Fruit fly (Drosophila melanogaster) whole organism, embryonic: ENCODE results near the gene CG15446.

ENCODE experiments used
- Abd-B ChIP-seq: fragments of 200-800 bp; sonication (Bioruptor generic); optimal IDR thresholded peaks from 2 replicates; lab custom pipeline; 2018; ENCODE audit warnings: missing biosample characterization, mild to moderate bottlenecking, missing genetic modification characterization, moderate library complexity
- Awh ChIP-seq: fragments of 200-800 bp; sonication (Bioruptor generic); IDR thresholded peaks from 2 replicates; pipeline ENCODE4, ENCODE4 v1.3.6; 2022; ENCODE audit warnings: missing biosample characterization, missing genetic modification characterization
- CG1024 ChIP-seq: fragments of 200-800 bp; sonication (Bioruptor generic); IDR thresholded peaks from 2 replicates; pipeline ENCODE4 v1.3.6; 2022; ENCODE audit warnings: missing biosample characterization, missing genetic modification characterization
- CG10654 ChIP-seq: fragments of 200-800 bp; sonication (Bioruptor generic); optimal IDR thresholded peaks from 2 replicates; lab custom pipeline; 2016; ENCODE audit warnings: missing biosample characterization, missing genetic modification characterization
- CG11247 ChIP-seq: fragments of 200-800 bp; sonication (Bioruptor generic); IDR thresholded peaks from 2 replicates; pipeline ENCODE4 v1.3.6; 2022; ENCODE audit warnings: missing biosample characterization, missing genetic modification characterization
- CG12659 ChIP-seq: fragments of 200-800 bp; sonication (Bioruptor generic); optimal IDR thresholded peaks from 3 replicates; lab custom pipeline; 2017; ENCODE audit warnings: mild to moderate bottlenecking, missing biosample characterization, missing genetic modification reagents, missing genetic modification characterization
- CG14860 ChIP-seq: fragments of 200-800 bp; sonication (Bioruptor generic); IDR thresholded peaks from 3 replicates; pipeline ENCODE4 v1.3.6; 2022; ENCODE audit warnings: missing biosample characterization, missing genetic modification characterization; ENCODE audit not compliant: partially characterized antibody
- CG15269 ChIP-seq: fragments of 200-800 bp; sonication (Bioruptor generic); optimal IDR thresholded peaks from 2 replicates; lab custom pipeline; 2018; ENCODE audit warnings: missing biosample characterization, mild to moderate bottlenecking, missing genetic modification characterization, moderate library complexity
- CG17612 ChIP-seq: fragments of 200-800 bp; sonication (Bioruptor generic); IDR thresholded peaks from 2 replicates; pipeline ENCODE4 v1.3.6; 2022; ENCODE audit warnings: missing biosample characterization, missing genetic modification characterization
- CG18262 ChIP-seq: fragments of 200-800 bp; optimal IDR thresholded peaks from 3 replicates; lab custom pipeline; 2019; ENCODE audit warnings: missing biosample characterization, mild to moderate bottlenecking, missing genetic modification characterization, moderate library complexity
- CG30431 ChIP-seq: fragments of 200-800 bp; sonication (Bioruptor generic); optimal IDR thresholded peaks from 2 replicates; lab custom pipeline; 2017; ENCODE audit warnings: missing biosample characterization, missing genetic modification characterization
- CG31365 ChIP-seq: fragments of 200-800 bp; sonication (Bioruptor generic); optimal IDR thresholded peaks from 2 replicates; lab custom pipeline; 2018; ENCODE audit warnings: missing biosample characterization, mild to moderate bottlenecking, missing genetic modification characterization
- CG33557 ChIP-seq: fragments of 200-800 bp; sonication (Bioruptor generic); optimal IDR thresholded peaks from 2 replicates; lab custom pipeline; 2019; ENCODE audit warnings: missing biosample characterization, mild to moderate bottlenecking, missing genetic modification characterization, moderate library complexity
- CG5180 ChIP-seq: fragments of 200-800 bp; sonication (Bioruptor generic); optimal IDR thresholded peaks from 3 replicates; lab custom pipeline; 2017; ENCODE audit warnings: missing biosample characterization, missing genetic modification characterization, mild to moderate bottlenecking, moderate library complexity, missing genetic modification reagents
- CG6175 ChIP-seq: fragments of 200-800 bp; sonication (Bioruptor generic); IDR thresholded peaks from 3 replicates; pipeline ENCODE4 v1.3.6; 2022; ENCODE audit warnings: missing biosample characterization, missing genetic modification characterization
- CG7556 ChIP-seq: fragments of 200-800 bp; sonication (Bioruptor generic); optimal IDR thresholded peaks from 2 replicates; lab custom pipeline; 2017; ENCODE audit warnings: missing biosample characterization, mild to moderate bottlenecking, missing genetic modification characterization
- CG8359 ChIP-seq: fragments of 200-800 bp; sonication (Bioruptor generic); optimal IDR thresholded peaks from 2 replicates; lab custom pipeline; 2017; ENCODE audit warnings: missing biosample characterization, mild to moderate bottlenecking, missing genetic modification characterization, borderline replicate concordance
- CG8478 ChIP-seq: fragments of >200 bp; optimal IDR thresholded peaks from 2 replicates; lab custom pipeline; 2018
- CG9727 ChIP-seq: fragments of 200-800 bp; sonication (Bioruptor generic); optimal IDR thresholded peaks from 3 replicates; lab custom pipeline; 2017; ENCODE audit warnings: missing biosample characterization, mild to moderate bottlenecking, missing genetic modification characterization
- CG9817 ChIP-seq: fragments of 200-800 bp; sonication (Bioruptor generic); optimal IDR thresholded peaks from 2 replicates; lab custom pipeline; 2018; ENCODE audit warnings: missing biosample characterization, mild to moderate bottlenecking, missing genetic modification characterization, moderate library complexity
- Chrac-16 ChIP-seq: fragments of 200-800 bp; sonication (Bioruptor generic); optimal IDR thresholded peaks from 3 replicates; lab custom pipeline; 2016; ENCODE audit warnings: missing biosample characterization, missing genetic modification characterization
- CrebB ChIP-seq: fragments of 200-800 bp; sonication (Bioruptor generic); optimal IDR thresholded peaks from 3 replicates; lab custom pipeline; 2018; ENCODE audit warnings: missing biosample characterization, mild to moderate bottlenecking, missing genetic modification characterization
- Deaf1 ChIP-seq: fragments of 200-800 bp; optimal IDR thresholded peaks from 3 replicates; lab custom pipeline; 2019; ENCODE audit warnings: missing biosample characterization, mild to moderate bottlenecking, missing genetic modification characterization, moderate library complexity
- ERR ChIP-seq: fragments of 200-800 bp; sonication (Bioruptor generic); optimal IDR thresholded peaks from 2 replicates; lab custom pipeline; 2016; ENCODE audit warnings: missing biosample characterization, missing genetic modification characterization
- Fer2 ChIP-seq: fragments of 200-800 bp; sonication (Bioruptor generic); optimal IDR thresholded peaks from 2 replicates; lab custom pipeline; 2018; ENCODE audit warnings: missing biosample characterization, mild to moderate bottlenecking, missing genetic modification characterization, moderate library complexity
- Kr ChIP-seq: fragments of 200-800 bp; sonication (Bioruptor generic); optimal IDR thresholded peaks from 2 replicates; lab custom pipeline; 2017; ENCODE audit warnings: missing biosample characterization, mild to moderate bottlenecking, missing genetic modification characterization
- Lpt ChIP-seq: fragments of >200 bp; optimal IDR thresholded peaks from 2 replicates; lab custom pipeline; 2018; ENCODE audit warnings: missing biosample characterization, missing genetic modification characterization
- Max ChIP-seq: fragments of 200-800 bp; sonication (Bioruptor generic); optimal IDR thresholded peaks from 2 replicates; lab custom pipeline; 2016; ENCODE audit warnings: missing biosample characterization, mild to moderate bottlenecking, missing genetic modification characterization
- Myb ChIP-seq: fragments of 200-800 bp; sonication (Bioruptor generic); optimal IDR thresholded peaks from 2 replicates; lab custom pipeline; 2016; ENCODE audit warnings: missing biosample characterization, missing genetic modification characterization
- NfI ChIP-seq: fragments of 200-800 bp; sonication (Bioruptor generic); optimal IDR thresholded peaks from 3 replicates; lab custom pipeline; 2018; ENCODE audit warnings: missing biosample characterization, mild to moderate bottlenecking, missing genetic modification characterization, moderate library complexity
- Sox102F ChIP-seq: fragments of 200-800 bp; sonication (Bioruptor generic); optimal IDR thresholded peaks from 2 replicates; lab custom pipeline; 2018; ENCODE audit warnings: missing biosample characterization, mild to moderate bottlenecking, missing genetic modification characterization, moderate library complexity
- Trl ChIP-seq, 3 experiments: fragments of >200 bp in 2 of 3; fragments of 200-800 bp in 1 of 3; sonication (Bioruptor generic) in 1 of 3; optimal IDR thresholded peaks; 2 replicates in 1 of 3; 3 replicates in 2 of 3; lab custom pipeline; 2016 to 2017; ENCODE audit warnings: missing biosample characterization in 1 of 3, missing genetic modification characterization in 1 of 3
- az2 ChIP-seq: fragments of 200-800 bp; sonication (Bioruptor generic); optimal IDR thresholded peaks from 3 replicates; lab custom pipeline; 2016; ENCODE audit warnings: missing biosample characterization, missing genetic modification characterization
- cato ChIP-seq: fragments of 200-800 bp; sonication (Bioruptor generic); optimal IDR thresholded peaks from 2 replicates; lab custom pipeline; 2016; ENCODE audit warnings: missing biosample characterization, missing genetic modification characterization, borderline replicate concordance
- dm ChIP-seq: fragments of 200-800 bp; sonication (Bioruptor generic); optimal IDR thresholded peaks from 3 replicates; lab custom pipeline; 2016; ENCODE audit warnings: missing biosample characterization, missing genetic modification characterization
- ewg ChIP-seq: fragments of 200-800 bp; sonication (Bioruptor generic); optimal IDR thresholded peaks from 3 replicates; lab custom pipeline; 2017; ENCODE audit warnings: mild to moderate bottlenecking, missing biosample characterization, missing genetic modification reagents, missing genetic modification characterization
- fd102C ChIP-seq: fragments of 200-800 bp; sonication (Bioruptor generic); optimal IDR thresholded peaks from 2 replicates; lab custom pipeline; 2018; ENCODE audit warnings: missing biosample characterization, mild to moderate bottlenecking, missing genetic modification characterization, moderate library complexity
- fd96Cb ChIP-seq: fragments of 200-800 bp; sonication (Bioruptor generic); optimal IDR thresholded peaks from 2 replicates; lab custom pipeline; 2018; ENCODE audit warnings: missing biosample characterization, mild to moderate bottlenecking, missing genetic modification characterization, moderate library complexity
- kay ChIP-seq: fragments of 200-800 bp; sonication (Bioruptor generic); optimal IDR thresholded peaks from 2 replicates; lab custom pipeline; 2016; ENCODE audit warnings: missing biosample characterization, missing genetic modification characterization
- lbe ChIP-seq: fragments of 200-800 bp; sonication (Bioruptor generic); optimal IDR thresholded peaks from 2 replicates; lab custom pipeline; 2016; ENCODE audit warnings: missing biosample characterization, mild to moderate bottlenecking, missing genetic modification characterization
- nerfin-2 ChIP-seq: fragments of 200-800 bp; sonication (Bioruptor generic); IDR thresholded peaks from 2 replicates; pipeline ENCODE4 v1.3.6; 2022; ENCODE audit warnings: missing biosample characterization, missing genetic modification characterization; ENCODE audit not compliant: partially characterized antibody
- oc ChIP-seq: fragments of 200-800 bp; sonication (Bioruptor generic); optimal IDR thresholded peaks from 2 replicates; lab custom pipeline; 2018; ENCODE audit warnings: missing biosample characterization, mild to moderate bottlenecking, missing genetic modification characterization, moderate library complexity
- pum ChIP-seq: fragments of 200-800 bp; sonication (Bioruptor generic); optimal IDR thresholded peaks from 2 replicates; lab custom pipeline; 2016; ENCODE audit warnings: missing biosample characterization, missing genetic modification characterization
- sc ChIP-seq, 3 experiments: fragments of >200 bp in 2 of 3; fragments of 200-800 bp in 1 of 3; sonication (Bioruptor generic) in 1 of 3; optimal IDR thresholded peaks; 2 replicates in 2 of 3; 3 replicates in 1 of 3; lab custom pipeline; 2017; ENCODE audit warnings: mild to moderate bottlenecking in 1 of 3, missing biosample characterization in 1 of 3, missing genetic modification characterization in 1 of 3, missing genetic modification reagents in 1 of 3
- sens-2 ChIP-seq: fragments of 200-800 bp; sonication (Bioruptor generic); IDR thresholded peaks from 2 replicates; pipeline ENCODE4 v1.3.6; 2022; ENCODE audit warnings: missing biosample characterization, missing genetic modification characterization
- z ChIP-seq: fragments of 200-800 bp; sonication (Bioruptor generic); IDR thresholded peaks from 3 replicates; pipeline ENCODE4 v1.3.6; 2022; ENCODE audit warnings: missing biosample characterization, missing genetic modification characterization
- zen2 ChIP-seq: fragments of 200-800 bp; sonication (Bioruptor generic); IDR thresholded peaks from 3 replicates; pipeline ENCODE4 v1.3.6; 2022; ENCODE audit warnings: missing biosample characterization, missing genetic modification characterization; ENCODE audit not compliant: partially characterized antibody

CG15446 gene

dm6 chrX:21053849-21054581 is 48.0 kb downstream of the CG15446 start, which contains the start of the genes Stt3A and bves (continued):
- TF ChIP-seq CG7556 (GFP tag; lab: Kevin White, UChicago) = peak; percentile 99
- no peak for TF ChIP-seq CG8478
- TF ChIP-seq Awh (GFP tag; lab: Robert Waterston, UW) = peak; percentile 97
- TF ChIP-seq Trl (optimal IDR thresholded peaks at IDR 0.05; lab: Kevin White, UChicago) = peak; percentile 81 to 98
- TF ChIP-seq Trl (GFP tag; optimal IDR thresholded peaks at IDR 0.05; lab: Kevin White, UChicago) = peak; percentile 99
- TF ChIP-seq NfI = peak; percentile 98
- peak; percentile 97 for TF ChIP-seq CG30431 (GFP tag; lab: Kevin White, UChicago)
- TF ChIP-seq Sox102F (GFP tag; lab: Kevin White, UChicago) = peak; percentile 98
- TF ChIP-seq sc (optimal IDR thresholded peaks at IDR 0.05; lab: Kevin White, UChicago) = no peak
- peak; percentile 97 for TF ChIP-seq sc (GFP tag; optimal IDR thresholded peaks at IDR 0.05; lab: Kevin White, UChicago)
- TF ChIP-seq Lpt = no peak
- peak; percentile 99 for TF ChIP-seq az2
- TF ChIP-seq Chrac-16 = peak; percentile 98
- peak; percentile 98 for TF ChIP-seq pum
- peak; percentile 86 for TF ChIP-seq CG17612 (GFP tag; lab: Robert Waterston, UW)
- TF ChIP-seq sens-2 = peak; percentile 96
- TF ChIP-seq CG5180 = peak; percentile 92
- peak; percentile 79 for TF ChIP-seq CG14860 (GFP tag; lab: Robert Waterston, UW)
- TF ChIP-seq Kr (GFP tag; lab: Kevin White, UChicago) = peak; percentile 85
- TF ChIP-seq zen2 = peak; percentile 42; the same call in 1 of the 3 replicates
- peak; percentile 90 for TF ChIP-seq Fer2 (tag; lab: Kevin White, UChicago)
- TF ChIP-seq CG12659 = peak; percentile 99
- peak; percentile 81 for TF ChIP-seq nerfin-2
- TF ChIP-seq Deaf1 = peak; percentile 85
- TF ChIP-seq CG11247 (GFP tag; lab: Robert Waterston, UW) = peak; percentile 96
- TF ChIP-seq fd96Cb (tag; lab: Kevin White, UChicago) = peak; percentile 97
- TF ChIP-seq Abd-B (GFP tag; lab: Kevin White, UChicago) = peak; percentile 94
- peak; percentile 97 for TF ChIP-seq Max
- peak; percentile 98 for TF ChIP-seq CG10654 (GFP tag; lab: Kevin White, UChicago)
- peak; percentile 98 for TF ChIP-seq CG33557
- TF ChIP-seq CrebB (tag; lab: Kevin White, UChicago) = peak; percentile 99
- peak; percentile 98 for TF ChIP-seq oc (tag; lab: Kevin White, UChicago)
- TF ChIP-seq Myb (GFP tag; lab: Kevin White, UChicago) = peak; percentile 90
- peak; percentile 96 for TF ChIP-seq dm (GFP tag; lab: Kevin White, UChicago)
- TF ChIP-seq ewg (GFP tag; lab: Kevin White, UChicago) = peak; percentile 96
- TF ChIP-seq CG18262 (tag; lab: Kevin White, UChicago) = peak; percentile 99
- TF ChIP-seq ERR = peak; percentile 97
- TF ChIP-seq CG6175 (GFP tag; lab: Robert Waterston, UW) = peak; percentile 93
- TF ChIP-seq CG9727 (GFP tag; lab: Kevin White, UChicago) = peak; percentile 98
- peak; percentile 97 for TF ChIP-seq cato (GFP tag; lab: Kevin White, UChicago)
- peak; percentile 96 for TF ChIP-seq CG9817
- TF ChIP-seq CG1024 (GFP tag; lab: Robert Waterston, UW) = peak; percentile 94
- TF ChIP-seq kay = peak; percentile 96
- TF ChIP-seq fd102C = peak; percentile 93
- peak; percentile 94 for TF ChIP-seq CG8359
- TF ChIP-seq CG15269 = peak; percentile 99
- peak; percentile 92 for TF ChIP-seq CG31365
- peak; percentile 51; the same call in 1 of the 3 replicates for TF ChIP-seq z (GFP tag; lab: Robert Waterston, UW)
- peak; percentile 99 for TF ChIP-seq lbe
